Worm (Caenorhabditis elegans) whole organism, late embryonic: ENCODE measurements around the gene col-133.

Experiments
- C08G9.2 ChIP-seq: sonication (generic microtip); optimal IDR thresholded peaks from 2 replicates; lab custom pipeline; 2016; ENCODE audit warnings: mild to moderate bottlenecking, missing genetic modification characterization, moderate library complexity, missing compliant biosample characterization
- C38D4.7 ChIP-seq: fragments of 200-800 bp; sonication (Bioruptor generic); optimal IDR thresholded peaks from 2 replicates; lab custom pipeline; 2018; ENCODE audit warnings: mild to moderate bottlenecking, missing genetic modification characterization, moderate library complexity, missing compliant biosample characterization
- F13H6.1 ChIP-seq: sonication (generic microtip); optimal IDR thresholded peaks from 2 replicates; lab custom pipeline; 2016; ENCODE audit warnings: missing genetic modification characterization, missing compliant biosample characterization
- K02D7.2 ChIP-seq: sonication (generic microtip); optimal IDR thresholded peaks from 2 replicates; lab custom pipeline; 2017; ENCODE audit warnings: mild to moderate bottlenecking, missing genetic modification characterization, missing compliant biosample characterization
- K09A11.1 ChIP-seq: sonication (generic microtip); optimal IDR thresholded peaks from 2 replicates; lab custom pipeline; 2017; ENCODE audit warnings: antibody characterized with exemption, mild to moderate bottlenecking, missing genetic modification characterization, missing compliant biosample characterization; ENCODE audit not compliant: insufficient read depth
- ahr-1 ChIP-seq: sonication (generic microtip); optimal IDR thresholded peaks from 2 replicates; lab custom pipeline; 2016; ENCODE audit warnings: missing genetic modification characterization, missing compliant biosample characterization
- ama-1 ChIP-seq: fragments of 150-350 bp; optimal IDR thresholded peaks from 2 replicates; lab custom pipeline; 2014
- ceh-14 ChIP-seq: sonication (generic microtip); optimal IDR thresholded peaks from 2 replicates; lab custom pipeline; 2016; ENCODE audit warnings: missing genotype, missing genetic modification characterization, missing compliant biosample characterization
- ceh-22 ChIP-seq: sonication (generic microtip); optimal IDR thresholded peaks from 2 replicates; lab custom pipeline; 2017; ENCODE audit warnings: missing biosample characterization, missing genetic modification characterization
- ceh-30 ChIP-seq: fragments of 150-350 bp; optimal IDR thresholded peaks from 2 replicates; lab custom pipeline; 2014; ENCODE audit warnings: missing biosample characterization, missing genetic modification characterization
- ceh-31 ChIP-seq: sonication (generic microtip); optimal IDR thresholded peaks from 2 replicates; lab custom pipeline; 2016; ENCODE audit warnings: missing genetic modification characterization, missing compliant biosample characterization
- ceh-34 ChIP-seq: sonication (generic microtip); optimal IDR thresholded peaks from 2 replicates; lab custom pipeline; 2016; ENCODE audit warnings: mild to moderate bottlenecking, missing genetic modification characterization, missing compliant biosample characterization
- ceh-45 ChIP-seq: fragments of 200-800 bp; sonication (Bioruptor generic); IDR thresholded peaks from 2 replicates; pipeline ENCODE4 v1.3.6; 2022; ENCODE audit warnings: missing genetic modification reagents, missing genetic modification characterization, missing compliant biosample characterization
- ceh-48 ChIP-seq: sonication (generic microtip); optimal IDR thresholded peaks from 2 replicates; lab custom pipeline; 2016; ENCODE audit warnings: missing genetic modification characterization, inconsistent platforms, missing compliant biosample characterization
- che-1 ChIP-seq: sonication (generic microtip); optimal IDR thresholded peaks from 2 replicates; lab custom pipeline; 2016; ENCODE audit warnings: mild to moderate bottlenecking, missing genetic modification characterization, missing compliant biosample characterization
- elt-2 ChIP-seq: sonication (generic microtip); optimal IDR thresholded peaks from 2 replicates; lab custom pipeline; 2016; ENCODE audit warnings: missing genetic modification reagents, missing genetic modification characterization, missing compliant biosample characterization
- fax-1 ChIP-seq: sonication (generic microtip); optimal IDR thresholded peaks from 2 replicates; lab custom pipeline; 2016; ENCODE audit warnings: missing genotype, missing genetic modification characterization, missing compliant biosample characterization
- fkh-10 ChIP-seq: fragments of 150-350 bp; optimal IDR thresholded peaks from 2 replicates; lab custom pipeline; 2014; ENCODE audit warnings: missing biosample characterization, missing genetic modification reagents, missing genetic modification characterization
- hlh-6 ChIP-seq: sonication (generic microtip); optimal IDR thresholded peaks from 2 replicates; lab custom pipeline; 2016; ENCODE audit warnings: missing genotype, missing genetic modification characterization, missing compliant biosample characterization
- lim-6 ChIP-seq: sonication (generic microtip); optimal IDR thresholded peaks from 2 replicates; lab custom pipeline; 2016; ENCODE audit warnings: missing genetic modification characterization, missing compliant biosample characterization
- lin-11 ChIP-seq: fragments of 200-800 bp; sonication (Bioruptor generic); optimal IDR thresholded peaks from 2 replicates; lab custom pipeline; 2018; ENCODE audit warnings: mild to moderate bottlenecking, missing genetic modification characterization, missing compliant biosample characterization
- mec-3 ChIP-seq: sonication (generic microtip); optimal IDR thresholded peaks from 2 replicates; lab custom pipeline; 2016; ENCODE audit warnings: borderline replicate concordance, missing genetic modification characterization, missing compliant biosample characterization
- nhr-11 ChIP-seq: fragments of 150-350 bp; optimal IDR thresholded peaks from 2 replicates; lab custom pipeline; 2014; ENCODE audit warnings: missing biosample characterization, missing genetic modification characterization
- nhr-232 ChIP-seq: sonication (generic microtip); optimal IDR thresholded peaks from 2 replicates; lab custom pipeline; 2016; ENCODE audit warnings: missing genetic modification characterization, missing compliant biosample characterization
- npax-4 ChIP-seq: sonication (generic microtip); optimal IDR thresholded peaks from 2 replicates; lab custom pipeline; 2016; ENCODE audit warnings: missing genetic modification characterization, missing compliant biosample characterization
- odd-2 ChIP-seq: sonication (generic microtip); optimal IDR thresholded peaks from 2 replicates; lab custom pipeline; 2017; ENCODE audit warnings: antibody characterized with exemption, mild to moderate bottlenecking, missing genetic modification characterization, missing compliant biosample characterization
- pag-3 ChIP-seq: sonication (generic microtip); optimal IDR thresholded peaks from 2 replicates; lab custom pipeline; 2016; ENCODE audit warnings: missing compliant biosample characterization, missing genetic modification characterization, borderline replicate concordance
- pax-1 ChIP-seq: fragments of 150-350 bp; optimal IDR thresholded peaks from 2 replicates; lab custom pipeline; 2014; ENCODE audit warnings: missing biosample characterization, missing genetic modification characterization
- pha-2 ChIP-seq: sonication (generic microtip); optimal IDR thresholded peaks from 2 replicates; lab custom pipeline; 2017; ENCODE audit warnings: mild to moderate bottlenecking, missing genetic modification characterization, missing compliant biosample characterization
- pha-4 ChIP-seq: fragments of 150-350 bp; optimal IDR thresholded peaks from 2 replicates; lab custom pipeline; 2018; ENCODE audit warnings: missing biosample characterization, missing genetic modification reagents, missing genetic modification characterization
- pros-1 ChIP-seq: fragments of 150-350 bp; optimal IDR thresholded peaks from 2 replicates; lab custom pipeline; 2014; ENCODE audit warnings: missing biosample characterization, missing genetic modification reagents, missing genetic modification characterization
- ref-2 ChIP-seq: sonication (generic microtip); optimal IDR thresholded peaks from 2 replicates; lab custom pipeline; 2016; ENCODE audit warnings: missing genetic modification characterization, missing compliant biosample characterization
- sox-2 ChIP-seq: fragments of 200-800 bp; sonication (Bioruptor generic); IDR thresholded peaks from 2 replicates; pipeline ENCODE4 v1.3.6; 2022; ENCODE audit warnings: missing genetic modification reagents, missing genetic modification characterization, missing compliant biosample characterization
- sox-4 ChIP-seq: sonication (generic microtip); optimal IDR thresholded peaks from 2 replicates; lab custom pipeline; 2017; ENCODE audit warnings: mild to moderate bottlenecking, missing genetic modification characterization, inconsistent platforms, missing compliant biosample characterization
- tbx-2 ChIP-seq: sonication (generic microtip); optimal IDR thresholded peaks from 2 replicates; lab custom pipeline; 2016; ENCODE audit warnings: missing genetic modification characterization, missing compliant biosample characterization
- unc-42 ChIP-seq: sonication (generic microtip); optimal IDR thresholded peaks from 2 replicates; lab custom pipeline; 2016; ENCODE audit warnings: missing genotype, missing genetic modification characterization, missing compliant biosample characterization
- unc-55 ChIP-seq: sonication (generic microtip); optimal IDR thresholded peaks from 2 replicates; lab custom pipeline; 2017; ENCODE audit warnings: missing biosample characterization, missing genetic modification reagents, missing genetic modification characterization
- ztf-16 ChIP-seq: sonication (generic microtip); optimal IDR thresholded peaks from 2 replicates; lab custom pipeline; 2017; ENCODE audit warnings: missing genetic modification characterization, missing compliant biosample characterization

Gene col-133

DNA sequence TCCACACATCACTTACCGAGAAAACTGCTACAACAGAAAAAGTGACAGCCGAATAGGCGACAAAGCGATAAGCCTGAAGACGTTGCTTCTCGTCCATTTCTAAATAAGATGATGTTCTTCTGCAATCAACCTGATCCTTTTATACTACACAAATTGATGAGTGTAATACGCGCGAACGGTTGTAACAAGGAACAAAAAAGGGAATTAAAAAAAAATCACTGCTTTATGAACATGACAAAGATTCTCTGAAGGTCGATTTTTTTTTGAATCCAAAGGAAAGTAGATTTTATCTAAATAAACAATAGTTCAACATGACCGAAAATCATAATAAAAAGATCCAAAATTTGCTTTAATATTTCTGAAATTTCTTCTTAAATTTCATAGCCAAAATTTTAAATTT, at the start of gene col-133:
Gene col-133, minus strand, starts transcription at position 101 of the 400 bp plus-strand sequence.
- TF ChIP-seq ceh-14 (tag; lab: Kevin White, UChicago) (no peak), tbx-2 (tag; lab: Kevin White, UChicago) (no peak), lin-11 (tag; lab: Kevin White, UChicago) (no peak), pha-2 (tag; lab: Kevin White, UChicago) (no peak), mec-3 (no peak), ceh-34 (no peak), C08G9.2 (tag; lab: Kevin White, UChicago) (no peak), nhr-232 (tag; lab: Kevin White, UChicago) (no peak), C38D4.7 (GFP tag; lab: Kevin White, UChicago) (no peak), elt-2 (tag; lab: Kevin White, UChicago) (no peak), lim-6 (tag; lab: Kevin White, UChicago) (no peak), odd-2 (tag; lab: Kevin White, UChicago) (no peak), ref-2 (tag; lab: Kevin White, UChicago) (no peak), pha-4 (tag; lab: Kevin White, UChicago) (no peak), hlh-6 (tag; lab: Kevin White, UChicago) (no peak), pros-1 (tag; lab: Kevin White, UChicago) (no peak), ceh-45 (GFP tag; lab: Robert Waterston, UW) (no peak), ceh-48 (tag; lab: Kevin White, UChicago) (no peak), K09A11.1 (no peak), npax-4 (tag; lab: Kevin White, UChicago) (no peak)

DNA sequence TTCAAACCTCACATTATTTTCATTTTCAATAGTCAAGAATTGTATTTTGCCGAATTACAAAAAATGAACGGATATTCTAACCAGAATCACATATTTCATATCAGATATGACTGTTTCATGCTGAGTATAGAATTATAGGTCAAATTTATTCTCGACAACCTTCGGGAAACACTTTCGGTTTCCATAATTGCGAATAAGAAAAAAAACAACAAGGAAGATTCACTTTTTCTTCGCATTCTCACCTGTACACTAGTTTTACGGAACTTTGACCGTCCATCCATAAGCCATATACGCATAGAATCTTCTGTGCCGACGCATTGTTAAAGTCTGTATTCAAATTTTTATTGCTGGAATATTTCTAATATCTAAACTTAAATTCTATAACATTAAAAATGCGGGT, 46.4 kb upstream of the col-133 start, which contains the start of gene oac-37:
Gene oac-37, plus strand, starts transcription at position 301 of the 400 bp plus-strand sequence.
- TF ChIP-seq ceh-22 (tag; lab: Kevin White, UChicago): no peak
- no peak for TF ChIP-seq ztf-16
- TF ChIP-seq pax-1 (tag; lab: Kevin White, UChicago): no peak
- no peak for TF ChIP-seq pros-1 (tag; lab: Kevin White, UChicago)
- TF ChIP-seq C38D4.7 (GFP tag; lab: Kevin White, UChicago): no peak
- no peak for TF ChIP-seq tbx-2 (tag; lab: Kevin White, UChicago)
- TF ChIP-seq ceh-30 (tag; lab: Kevin White, UChicago): no peak
- no peak for TF ChIP-seq nhr-11 (tag; lab: Kevin White, UChicago)
- TF ChIP-seq che-1 (tag; lab: Kevin White, UChicago): no peak
- no peak for TF ChIP-seq pag-3 (tag; lab: Kevin White, UChicago)
- no peak for TF ChIP-seq lim-6 (tag; lab: Kevin White, UChicago)
- no peak for TF ChIP-seq pha-2 (tag; lab: Kevin White, UChicago)
- TF ChIP-seq npax-4 (tag; lab: Kevin White, UChicago): no peak
- TF ChIP-seq unc-42 (tag; lab: Kevin White, UChicago): no peak
- no peak for TF ChIP-seq sox-4
- TF ChIP-seq ahr-1 (tag; lab: Kevin White, UChicago): no peak
- TF ChIP-seq odd-2 (tag; lab: Kevin White, UChicago): no peak
- no peak for TF ChIP-seq ama-1 (lab: Kevin White, UChicago)
- no peak for TF ChIP-seq K02D7.2 (tag; lab: Kevin White, UChicago)

DNA sequence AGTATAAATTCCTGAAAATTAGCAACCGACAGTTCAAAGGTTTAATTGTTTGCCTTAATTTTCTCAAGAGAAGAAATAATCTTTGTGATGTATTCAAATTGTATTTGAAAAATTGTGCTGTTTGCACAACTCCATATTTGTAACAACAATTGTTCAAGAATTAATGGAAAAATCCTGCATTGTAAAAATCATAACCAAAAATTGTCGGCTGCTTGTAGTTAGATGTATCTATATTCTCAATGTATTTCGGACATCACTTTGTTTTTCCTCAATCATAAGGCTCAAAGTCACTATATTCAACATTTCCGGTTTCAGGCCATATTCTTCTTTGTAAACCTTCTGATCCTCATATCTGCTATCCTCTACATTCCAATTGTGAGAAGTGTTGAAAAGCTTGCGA, 43.9 kb upstream of the col-133 start:
- TF ChIP-seq mec-3: no peak

DNA sequence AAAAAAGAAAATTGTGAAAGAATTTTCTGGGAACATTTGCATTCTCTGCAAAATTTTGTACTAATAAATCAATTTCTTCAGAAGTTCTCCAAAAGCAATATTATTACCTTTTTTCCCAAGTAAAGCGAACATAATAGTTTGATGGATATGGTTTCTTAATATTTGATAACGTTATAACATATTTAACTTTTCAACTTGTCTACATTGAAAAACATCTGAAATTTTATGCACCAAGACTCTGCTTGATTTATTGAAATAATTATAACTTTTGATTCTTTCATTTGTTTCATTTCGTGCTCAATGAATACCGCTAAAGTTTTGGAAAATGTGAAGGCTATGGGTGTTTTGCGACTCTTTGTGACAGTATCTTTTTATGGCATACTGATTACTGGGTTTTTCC, 37.9 kb upstream of the col-133 start, which contains the start of gene srz-31:
Gene srz-31, plus strand, starts transcription at position 301 of the 400 bp plus-strand sequence.
- TF ChIP-seq K02D7.2 (tag; lab: Kevin White, UChicago): no peak
- TF ChIP-seq, all 69 proteins: peak for 0

DNA sequence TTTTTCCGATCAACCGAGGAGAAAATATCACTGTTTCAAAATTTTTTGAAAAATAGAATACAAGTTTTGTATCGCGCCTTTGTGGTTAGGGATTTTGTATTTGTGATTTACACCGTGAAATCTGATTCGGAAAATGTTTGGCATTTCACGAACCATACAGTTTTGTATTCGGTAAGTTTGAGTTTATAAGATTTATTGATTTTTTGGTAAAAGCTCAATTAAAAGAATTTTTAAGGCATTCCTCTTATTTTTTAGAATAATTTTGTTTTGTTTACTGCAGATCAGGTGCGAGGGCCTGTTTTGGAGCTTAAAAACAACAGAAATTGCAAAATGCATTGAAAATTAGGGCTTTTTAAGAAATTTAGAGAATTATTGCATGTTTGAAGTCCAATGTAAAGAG, 34.2 kb upstream of the col-133 start:
- TF ChIP-seq nhr-232 (tag; lab: Kevin White, UChicago): no peak
- TF ChIP-seq ceh-34: no peak
- TF ChIP-seq nhr-11 (tag; lab: Kevin White, UChicago): no peak
- no peak for TF ChIP-seq lim-6 (tag; lab: Kevin White, UChicago)
- TF ChIP-seq ahr-1 (tag; lab: Kevin White, UChicago): no peak
- TF ChIP-seq pha-2 (tag; lab: Kevin White, UChicago): no peak
- no peak for TF ChIP-seq F13H6.1
- no peak for TF ChIP-seq ceh-31 (tag; lab: Kevin White, UChicago)
- TF ChIP-seq fax-1: no peak
- no peak for TF ChIP-seq unc-42 (tag; lab: Kevin White, UChicago)
- TF ChIP-seq sox-2 (GFP tag; lab: Robert Waterston, UW): no peak
- no peak for TF ChIP-seq fkh-10 (GFP tag; lab: Kevin White, UChicago)
- no peak for TF ChIP-seq ceh-22 (tag; lab: Kevin White, UChicago)
- no peak for TF ChIP-seq pros-1 (tag; lab: Kevin White, UChicago)
- TF ChIP-seq che-1 (tag; lab: Kevin White, UChicago): no peak
- TF ChIP-seq unc-55: no peak
